Worm (Caenorhabditis elegans) whole organism, L3 larva: ENCODE measurements around the gene srsx-3.

Experiments
- R02D3.7 ChIP-seq: fragments of 150-350 bp; optimal IDR thresholded peaks from 2 replicates; lab custom pipeline; 2014; ENCODE audit warnings: missing biosample characterization, missing genetic modification characterization
- ama-1 ChIP-seq: fragments of 150-350 bp; optimal IDR thresholded peaks from 2 replicates; lab custom pipeline; 2018
- egl-5 ChIP-seq: fragments of 150-350 bp; optimal IDR thresholded peaks from 2 replicates; lab custom pipeline; 2017; ENCODE audit warnings: missing biosample characterization, missing genetic modification reagents, missing genetic modification characterization, inconsistent platforms
- nhr-11 ChIP-seq: fragments of 150-350 bp; optimal IDR thresholded peaks from 2 replicates; lab custom pipeline; 2014; ENCODE audit warnings: missing biosample characterization, missing genetic modification characterization
- nhr-77 ChIP-seq: fragments of 150-350 bp; optimal IDR thresholded peaks from 2 replicates; lab custom pipeline; 2014; ENCODE audit warnings: missing biosample characterization, missing genetic modification characterization
- snpc-4 ChIP-seq: fragments of 150-350 bp; optimal IDR thresholded peaks from 2 replicates; lab custom pipeline; 2014; ENCODE audit warnings: missing biosample characterization, missing genetic modification characterization

DNA sequence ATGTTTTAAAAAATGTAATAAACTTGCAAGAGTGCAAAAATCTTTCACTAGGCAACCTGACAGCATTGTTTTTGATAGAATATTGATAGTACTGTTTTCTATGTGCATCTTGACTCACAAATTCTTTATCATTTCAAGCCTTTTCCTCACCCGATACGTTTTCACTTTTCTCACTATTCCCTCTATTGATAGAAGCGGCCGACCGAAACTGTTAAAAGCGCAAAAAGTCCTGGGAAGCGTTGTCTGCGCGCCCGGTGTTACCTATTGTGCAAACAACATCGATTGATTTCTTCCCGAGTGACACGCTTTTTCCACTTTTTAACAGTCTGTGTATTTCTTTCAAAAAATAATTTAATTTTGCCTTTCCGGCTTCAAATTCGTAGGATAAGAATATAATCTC, 49.0 kb downstream of the srsx-3 start:
- TF ChIP-seq snpc-4 (tag; lab: Kevin White, UChicago), result peak; percentile 47
- TF ChIP-seq egl-5, result no peak
- TF ChIP-seq nhr-77 (tag; lab: Kevin White, UChicago), result no peak
- TF ChIP-seq R02D3.7, result no peak
- TF ChIP-seq nhr-11 (tag; lab: Kevin White, UChicago), result no peak
- no peak for TF ChIP-seq ama-1 (lab: Kevin White, UChicago)
